Worm (Caenorhabditis elegans): ENCODE results near the gene ZK1240.6.

ZK1240.6 gene

DNA sequence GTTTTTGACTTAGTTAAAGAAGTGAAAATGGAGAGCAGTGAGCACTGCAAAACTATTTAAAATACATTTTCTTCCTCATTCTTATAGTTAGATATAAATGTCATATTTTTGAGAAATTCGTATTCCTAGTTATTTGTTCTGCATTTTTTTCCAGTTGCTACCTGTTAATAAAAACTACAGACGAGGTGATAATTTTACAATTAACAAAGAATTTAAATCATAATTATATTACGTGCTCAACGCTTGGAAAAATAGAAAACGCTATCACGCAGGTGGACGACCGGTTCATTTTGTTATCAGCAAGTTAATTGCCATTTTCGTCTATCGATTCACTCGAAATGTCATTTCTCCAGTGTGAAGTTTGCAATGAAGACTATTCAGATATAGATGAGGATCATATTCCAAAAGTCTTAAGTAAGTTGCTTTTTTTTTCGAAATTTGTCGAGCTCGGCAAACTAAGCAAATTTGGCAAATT, 4.8 kb downstream of the ZK1240.6 start, which contains the start of the genes ZK1240.5 and ZK1240.9:
ZK1240.5 (minus strand) TSS at position 51 of the 475 bp plus-strand sequence.
ZK1240.9 (plus strand) TSS at position 307 of the 475 bp plus-strand sequence.
- TF ChIP-seq pqm-1 (tag; optimal IDR thresholded peaks at IDR 0.05) (no peak), K09A11.1 (tag; optimal IDR thresholded peaks at IDR 0.05; ENCODE audit: insufficient read depth) (no peak), tbx-7 (tag; optimal IDR thresholded peaks at IDR 0.05) (no peak), nfya-1 (tag; optimal IDR thresholded peaks at IDR 0.05) (no peak), unc-42 (tag; optimal IDR thresholded peaks at IDR 0.05) (no peak), dve-1 (tag; optimal IDR thresholded peaks at IDR 0.05) (no peak), ceh-48 (tag; optimal IDR thresholded peaks at IDR 0.05) (no peak), elt-2 (tag; optimal IDR thresholded peaks at IDR 0.05) (no peak), madf-2 (tag; optimal IDR thresholded peaks at IDR 0.05) (no peak), fax-1 (tag; optimal IDR thresholded peaks at IDR 0.05) (no peak), mec-3 (tag; optimal IDR thresholded peaks at IDR 0.05; ENCODE audit: borderline replicate concordance) (no peak)

- TF ChIP-seq ceh-45 (GFP tag; IDR thresholded peaks at IDR 0.05) (no peak), tbx-7 (tag; optimal IDR thresholded peaks at IDR 0.05) (no peak), C38D4.7 (GFP tag; optimal IDR thresholded peaks at IDR 0.05) (no peak), madf-2 (tag; optimal IDR thresholded peaks at IDR 0.05) (no peak), ceh-22 (tag; optimal IDR thresholded peaks at IDR 0.05) (no peak), fkh-10 (GFP tag; optimal IDR thresholded peaks at IDR 0.05) (no peak), unc-3 (GFP tag; conservative IDR thresholded peaks at IDR 0.05) (no peak), unc-3 (tag; optimal IDR thresholded peaks at IDR 0.05) (no peak), elt-4 (tag; optimal IDR thresholded peaks at IDR 0.05) (no peak), syd-9 (tag; optimal IDR thresholded peaks at IDR 0.05) (no peak), unc-86 (tag; optimal IDR thresholded peaks at IDR 0.05) (no peak), pros-1 (tag; optimal IDR thresholded peaks at IDR 0.05) (no peak), mec-3 (tag; optimal IDR thresholded peaks at IDR 0.05; ENCODE audit: borderline replicate concordance) (no peak), tbx-2 (tag; optimal IDR thresholded peaks at IDR 0.05) (no peak), ceh-34 (tag; optimal IDR thresholded peaks at IDR 0.05) (no peak), ceh-31 (tag; optimal IDR thresholded peaks at IDR 0.05) (no peak), ref-2 (tag; optimal IDR thresholded peaks at IDR 0.05) (no peak), K09A11.1 (tag; optimal IDR thresholded peaks at IDR 0.05; ENCODE audit: insufficient read depth) (no peak), ceh-19 (GFP tag; optimal IDR thresholded peaks at IDR 0.05) (no peak)
These were observed 10.0 kb downstream of the ZK1240.6 start, which contains the start of the genes trim-21 and B0281.1 for ce11 chrII:2312747-2313146. trim-21 (minus strand) TSS chrII:2312847. B0281.1 (plus strand) TSS chrII:2313067.

DNA sequence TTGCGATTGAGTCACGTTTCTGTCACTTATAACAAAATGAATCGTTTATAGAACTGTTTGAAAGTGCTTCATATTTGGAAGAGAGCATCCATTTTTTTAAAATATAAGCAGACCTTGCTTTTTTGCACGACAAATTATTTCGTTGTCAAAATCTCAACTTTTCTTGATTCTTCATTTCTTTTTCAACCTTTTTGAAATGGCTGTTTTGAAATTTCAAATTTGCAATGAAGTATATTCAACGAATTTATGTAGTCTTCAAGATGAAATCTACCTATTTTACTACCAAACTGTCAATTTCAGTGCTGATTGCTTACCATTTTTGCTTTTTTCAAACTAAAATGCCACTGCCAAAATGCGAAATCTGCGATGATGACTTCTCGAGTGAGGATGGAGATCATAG, 16.0 kb downstream of the ZK1240.6 start, which contains the start of gene B0281.3:
B0281.3 (plus strand) TSS at position 301 of the 400 bp plus-strand sequence.
- TF ChIP-seq ceh-19 (GFP tag; optimal IDR thresholded peaks at IDR 0.05) (no peak), lim-6 (tag; optimal IDR thresholded peaks at IDR 0.05) (no peak), unc-55 (GFP tag; optimal IDR thresholded peaks at IDR 0.05) (no peak), ztf-16 (tag; optimal IDR thresholded peaks at IDR 0.05) (no peak), ttx-3 (tag; optimal IDR thresholded peaks at IDR 0.05) (no peak), dve-1 (tag; optimal IDR thresholded peaks at IDR 0.05) (no peak), ceh-48 (tag; optimal IDR thresholded peaks at IDR 0.05) (no peak), pax-1 (tag; optimal IDR thresholded peaks at IDR 0.05) (no peak), lin-11 (tag; optimal IDR thresholded peaks at IDR 0.05) (no peak), rnt-1 (tag; optimal IDR thresholded peaks at IDR 0.05) (no peak), hlh-8 (tag; optimal IDR thresholded peaks at IDR 0.05) (no peak), ceh-18 (tag; optimal IDR thresholded peaks at IDR 0.05) (no peak), tbx-7 (tag; optimal IDR thresholded peaks at IDR 0.05) (no peak), npax-4 (tag; optimal IDR thresholded peaks at IDR 0.05) (no peak), ceh-9 (tag; optimal IDR thresholded peaks at IDR 0.05) (no peak), pat-9 (tag; optimal IDR thresholded peaks at IDR 0.05) (no peak)
